Worm (Caenorhabditis elegans): ENCODE measurements around the gene kin-30.
"Not testable (repeated sequence)": the region's sequence is repeated elsewhere in the genome, so short reads cannot be mapped to it uniquely, and the experiment has no call there.

Gene kin-30

ce11 chrV:15241259-15241658 is 3.3 kb upstream of the kin-30 start, which contains the start of gene chil-12:
Gene chil-12 (plus strand): TSS chrV:15241559.
- TF ChIP-seq tbx-11 (GFP tag; IDR thresholded peaks at IDR 0.05) (no peak), flt-1 (GFP tag; IDR thresholded peaks at IDR 0.05) (no peak), pes-1 (GFP tag; IDR thresholded peaks at IDR 0.05) (no peak), scrt-1 (GFP tag; IDR thresholded peaks at IDR 0.05) (no peak), tbx-37 (GFP tag; conservative IDR thresholded peaks at IDR 0.05) (no peak), hnd-1 (tag; optimal IDR thresholded peaks at IDR 0.05) (no peak), hmg-4 (GFP tag; optimal IDR thresholded peaks at IDR 0.05) (no peak), tra-4 (tag; optimal IDR thresholded peaks at IDR 0.05) (no peak)

ce11 chrV:15250304-15250703 is 5.7 kb downstream of the kin-30 start, which contains the start of gene srd-28:
Gene srd-28 (plus strand): TSS chrV:15250604.
- TF ChIP-seq aly-1 (tag; optimal IDR thresholded peaks at IDR 0.05); tra-4 (tag; optimal IDR thresholded peaks at IDR 0.05); sea-1 (GFP tag; conservative IDR thresholded peaks at IDR 0.05): not testable (repeated sequence)

ce11 chrV:15252082-15252481 is 7.5 kb downstream of the kin-30 start, which contains the start of gene srbc-76:
Gene srbc-76 (plus strand): TSS chrV:15252382.
- TF ChIP-seq scrt-1 (GFP tag; IDR thresholded peaks at IDR 0.05), result no peak
- TF ChIP-seq tbx-11 (GFP tag; IDR thresholded peaks at IDR 0.05), result no peak
- TF ChIP-seq flt-1 (GFP tag; IDR thresholded peaks at IDR 0.05), result no peak
- no peak for TF ChIP-seq tra-4 (tag; optimal IDR thresholded peaks at IDR 0.05)
- no peak for TF ChIP-seq pes-1 (GFP tag; IDR thresholded peaks at IDR 0.05)
- TF ChIP-seq tbx-37 (GFP tag; conservative IDR thresholded peaks at IDR 0.05), result no peak
- TF ChIP-seq ceh-13 (GFP tag; optimal IDR thresholded peaks at IDR 0.05), result no peak
- TF ChIP-seq hnd-1 (tag; optimal IDR thresholded peaks at IDR 0.05), result no peak
- TF ChIP-seq B0310.2 (tag; optimal IDR thresholded peaks at IDR 0.05), result no peak
- no peak for TF ChIP-seq hmg-4 (GFP tag; optimal IDR thresholded peaks at IDR 0.05)
- TF ChIP-seq ceh-36 (tag; optimal IDR thresholded peaks at IDR 0.05), result no peak
- no peak for TF ChIP-seq ets-7 (tag; optimal IDR thresholded peaks at IDR 0.05)
- no peak for TF ChIP-seq sea-1 (GFP tag; conservative IDR thresholded peaks at IDR 0.05)
- TF ChIP-seq hmbx-1 (tag; optimal IDR thresholded peaks at IDR 0.05), result no peak
- no peak for TF ChIP-seq ama-1 (optimal IDR thresholded peaks at IDR 0.05)
- TF ChIP-seq aly-1 (tag; optimal IDR thresholded peaks at IDR 0.05), result no peak

ce11 chrV:15253529-15253928 is 9.0 kb downstream of the kin-30 start, which contains the start of gene srbc-75:
Gene srbc-75 (plus strand): TSS chrV:15253829.
- no peak for TF ChIP-seq ceh-13 (GFP tag; optimal IDR thresholded peaks at IDR 0.05)
- TF ChIP-seq hmg-4 (GFP tag; optimal IDR thresholded peaks at IDR 0.05), result no peak
- TF ChIP-seq tbx-37 (GFP tag; conservative IDR thresholded peaks at IDR 0.05), result no peak
- no peak for TF ChIP-seq scrt-1 (GFP tag; IDR thresholded peaks at IDR 0.05)
- TF ChIP-seq F13C5.2 (tag; optimal IDR thresholded peaks at IDR 0.05), result no peak
- no peak for TF ChIP-seq sea-1 (GFP tag; conservative IDR thresholded peaks at IDR 0.05)
- TF ChIP-seq tra-4 (tag; optimal IDR thresholded peaks at IDR 0.05), result no peak
- no peak for TF ChIP-seq ceh-36 (tag; optimal IDR thresholded peaks at IDR 0.05)
- TF ChIP-seq aly-1 (tag; optimal IDR thresholded peaks at IDR 0.05), result no peak
- no peak for TF ChIP-seq hnd-1 (tag; optimal IDR thresholded peaks at IDR 0.05)
- no peak for TF ChIP-seq pes-1 (GFP tag; IDR thresholded peaks at IDR 0.05)
- TF ChIP-seq flt-1 (GFP tag; IDR thresholded peaks at IDR 0.05), result no peak
- no peak for TF ChIP-seq ama-1 (optimal IDR thresholded peaks at IDR 0.05)
- TF ChIP-seq B0310.2 (tag; optimal IDR thresholded peaks at IDR 0.05), result no peak
- no peak for TF ChIP-seq ets-7 (tag; optimal IDR thresholded peaks at IDR 0.05)
- TF ChIP-seq hmbx-1 (tag; optimal IDR thresholded peaks at IDR 0.05), result no peak
- TF ChIP-seq tbx-11 (GFP tag; IDR thresholded peaks at IDR 0.05), result no peak

ce11 chrV:15256669-15257068 is 12.1 kb downstream of the kin-30 start, which contains the start of gene srsx-39:
Gene srsx-39 (minus strand): TSS chrV:15256769.
- TF ChIP-seq pes-1 (GFP tag; IDR thresholded peaks at IDR 0.05); ceh-13 (GFP tag; optimal IDR thresholded peaks at IDR 0.05); ets-7 (tag; optimal IDR thresholded peaks at IDR 0.05): not testable (repeated sequence)

ce11 chrV:15259049-15259448 is 14.5 kb downstream of the kin-30 start, which contains the start of gene srsx-37:
Gene srsx-37 (minus strand): TSS chrV:15259149.
- TF ChIP-seq hmg-4 (GFP tag; optimal IDR thresholded peaks at IDR 0.05) (no peak), pes-1 (GFP tag; IDR thresholded peaks at IDR 0.05) (no peak), aly-1 (tag; optimal IDR thresholded peaks at IDR 0.05) (no peak), scrt-1 (GFP tag; IDR thresholded peaks at IDR 0.05) (no peak), sea-1 (GFP tag; conservative IDR thresholded peaks at IDR 0.05) (no peak), B0310.2 (tag; optimal IDR thresholded peaks at IDR 0.05) (no peak), hnd-1 (tag; optimal IDR thresholded peaks at IDR 0.05) (no peak), flt-1 (GFP tag; IDR thresholded peaks at IDR 0.05) (no peak), ets-7 (tag; optimal IDR thresholded peaks at IDR 0.05) (no peak), tra-4 (tag; optimal IDR thresholded peaks at IDR 0.05) (no peak), ceh-13 (GFP tag; optimal IDR thresholded peaks at IDR 0.05) (no peak), tbx-37 (GFP tag; conservative IDR thresholded peaks at IDR 0.05) (no peak), ama-1 (optimal IDR thresholded peaks at IDR 0.05) (no peak), F13C5.2 (tag; optimal IDR thresholded peaks at IDR 0.05) (no peak), hmbx-1 (tag; optimal IDR thresholded peaks at IDR 0.05) (no peak), tbx-11 (GFP tag; IDR thresholded peaks at IDR 0.05) (no peak), ceh-36 (tag; optimal IDR thresholded peaks at IDR 0.05) (no peak)

- no peak for TF ChIP-seq scrt-1 (GFP tag; IDR thresholded peaks at IDR 0.05)
- no peak for TF ChIP-seq pes-1 (GFP tag; IDR thresholded peaks at IDR 0.05)
- TF ChIP-seq hmbx-1 (tag; optimal IDR thresholded peaks at IDR 0.05), result no peak
- TF ChIP-seq tbx-11 (GFP tag; IDR thresholded peaks at IDR 0.05), result no peak
- TF ChIP-seq flt-1 (GFP tag; IDR thresholded peaks at IDR 0.05), result no peak
- TF ChIP-seq ceh-36 (tag; optimal IDR thresholded peaks at IDR 0.05), result no peak
- TF ChIP-seq tbx-37 (GFP tag; conservative IDR thresholded peaks at IDR 0.05), result no peak
- no peak for TF ChIP-seq tra-4 (tag; optimal IDR thresholded peaks at IDR 0.05)
- TF ChIP-seq hnd-1 (tag; optimal IDR thresholded peaks at IDR 0.05), result no peak
- no peak for TF ChIP-seq aly-1 (tag; optimal IDR thresholded peaks at IDR 0.05)
- TF ChIP-seq ama-1 (optimal IDR thresholded peaks at IDR 0.05), result no peak
- no peak for TF ChIP-seq sea-1 (GFP tag; conservative IDR thresholded peaks at IDR 0.05)
- no peak for TF ChIP-seq ets-7 (tag; optimal IDR thresholded peaks at IDR 0.05)
Measured at ce11 chrV:15259904-15260303, 15.3 kb downstream of the kin-30 start, which contains the start of gene M01B2.8. Gene M01B2.8 (plus strand): TSS chrV:15260204.

Data from whole organism, early embryonic.